Fruit fly (Drosophila melanogaster): ENCODE results near the gene Sdic1.

DNA sequence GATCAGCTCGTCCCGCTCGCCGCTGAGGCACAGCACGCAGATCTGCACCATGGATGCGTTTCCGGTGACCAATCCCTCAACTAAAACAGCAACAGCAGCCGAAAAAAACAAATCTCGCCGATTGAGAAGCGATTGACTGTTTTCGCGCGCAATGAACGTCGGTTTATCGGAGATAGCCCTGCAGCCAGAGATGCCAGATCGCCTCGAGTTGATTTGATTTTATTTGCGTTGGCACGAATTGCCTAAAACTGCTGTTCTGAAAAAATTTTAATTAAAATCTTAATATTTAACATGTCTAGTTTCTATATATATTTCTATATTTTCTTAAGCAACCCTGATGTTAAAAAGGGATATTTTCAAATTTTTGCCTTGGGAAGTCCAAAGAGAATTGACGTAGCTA lies 15.9 kb downstream of the Sdic1 start:
- TF ChIP-seq Sin3A (optimal IDR thresholded peaks at IDR 0.05) (no peak), h (optimal IDR thresholded peaks at IDR 0.05) (no peak), Myc (optimal IDR thresholded peaks at IDR 0.05) (no peak), psq (optimal IDR thresholded peaks at IDR 0.05) (no peak), insv (optimal IDR thresholded peaks at IDR 0.05) (no peak), ttk (optimal IDR thresholded peaks at IDR 0.05) (no peak)
